Fruit fly (Drosophila melanogaster): ENCODE measurements around the gene Npl4.

Npl4 gene

dm6 chr3R:25638381-25638780 lies 13.9 kb upstream of the Npl4 start:
- TF ChIP-seq D19B (GFP tag; optimal IDR thresholded peaks at IDR 0.05): no peak
- no peak for TF ChIP-seq CG9437 (GFP tag; optimal IDR thresholded peaks at IDR 0.05)
- no peak for TF ChIP-seq CG6254 (GFP tag; optimal IDR thresholded peaks at IDR 0.05)
- no peak for TF ChIP-seq CG2116 (GFP tag; optimal IDR thresholded peaks at IDR 0.05)
- no peak for TF ChIP-seq exex (tag; optimal IDR thresholded peaks at IDR 0.05)
- TF ChIP-seq CG10979 (tag; optimal IDR thresholded peaks at IDR 0.05): no peak
- no peak for TF ChIP-seq sc (optimal IDR thresholded peaks at IDR 0.05)
- no peak for TF ChIP-seq sc (GFP tag; optimal IDR thresholded peaks at IDR 0.05)
- TF ChIP-seq Mrtf (GFP tag; IDR thresholded peaks at IDR 0.05): no peak
- TF ChIP-seq salm (tag; optimal IDR thresholded peaks at IDR 0.05): no peak
- no peak for TF ChIP-seq chinmo (GFP tag; IDR thresholded peaks at IDR 0.05; ENCODE audit: partially characterized antibody)
- no peak for TF ChIP-seq CG7987 (GFP tag; optimal IDR thresholded peaks at IDR 0.05)

dm6 chr3R:25637294-25638174 lies 13.1 kb upstream of the Npl4 start, which contains the start of gene jigr1:
Gene jigr1 (plus strand): TSS chr3R:25637843.
- TF ChIP-seq Sox100B (GFP tag; optimal IDR thresholded peaks at IDR 0.05) (peak; percentile 1), Xrp1 (GFP tag; IDR thresholded peaks at IDR 0.05) (peak; percentile 78), yki (optimal IDR thresholded peaks at IDR 0.05) (no peak), onecut (GFP tag; IDR thresholded peaks at IDR 0.05) (0 out of 2 replicates have a peak, but pooled peaks have one; percentile 17), CG7963 (GFP tag; IDR thresholded peaks at IDR 0.05; ENCODE audit: partially characterized antibody) (no peak), CG18476 (GFP tag; optimal IDR thresholded peaks at IDR 0.05) (peak; percentile 21), CG1603 (tag; optimal IDR thresholded peaks at IDR 0.05) (peak; percentile 50), CG14050 (GFP tag; IDR thresholded peaks at IDR 0.05) (no peak), CG10267 (tag; optimal IDR thresholded peaks at IDR 0.05) (peak; percentile 78), CG2116 (GFP tag; optimal IDR thresholded peaks at IDR 0.05) (peak; percentile 6), twi (tag; optimal IDR thresholded peaks at IDR 0.05) (peak; percentile 33), Fer2 (tag; optimal IDR thresholded peaks at IDR 0.05) (no peak), prd (optimal IDR thresholded peaks at IDR 0.05) (no peak), prd (GFP tag; IDR thresholded peaks at IDR 0.05) (peak; percentile 81; the same call in 2 of the 3 replicates), gsb-n (tag; optimal IDR thresholded peaks at IDR 0.05) (peak; percentile 33), ase (GFP tag; IDR thresholded peaks at IDR 0.05) (no peak), Dll (GFP tag; IDR thresholded peaks at IDR 0.05; ENCODE audit: partially characterized antibody) (no peak), fru (optimal IDR thresholded peaks at IDR 0.05) (no peak), Gug (GFP tag; IDR thresholded peaks at IDR 0.05) (no peak), esg (GFP tag; conservative IDR thresholded peaks at IDR 0.05) (no peak), knrl (GFP tag; IDR thresholded peaks at IDR 0.05; ENCODE audit: partially characterized antibody) (no peak), nmo (GFP tag; optimal IDR thresholded peaks at IDR 0.05) (peak; percentile 53), exex (tag; optimal IDR thresholded peaks at IDR 0.05) (no peak), dati (GFP tag; IDR thresholded peaks at IDR 0.05) (no peak), CG6854 (GFP tag; optimal IDR thresholded peaks at IDR 0.05) (no peak), Max (GFP tag; optimal IDR thresholded peaks at IDR 0.05) (peak; percentile 19), lmd (GFP tag; IDR thresholded peaks at IDR 0.05) (peak; percentile 40; the same call in 1 of the 2 replicates), CG8478 (optimal IDR thresholded peaks at IDR 0.05) (no peak), so (GFP tag; IDR thresholded peaks at IDR 0.05) (0 out of 3 replicates have a peak, but pooled peaks have one; percentile 24), CG43689 (GFP tag; IDR thresholded peaks at IDR 0.05) (no peak), CG7556 (GFP tag; optimal IDR thresholded peaks at IDR 0.05) (peak; percentile 46), CG8359 (GFP tag; optimal IDR thresholded peaks at IDR 0.05; ENCODE audit: borderline replicate concordance) (no peak), Fer1 (GFP tag; optimal IDR thresholded peaks at IDR 0.05) (no peak), CG4328 (GFP tag; optimal IDR thresholded peaks at IDR 0.05) (no peak), cg (GFP tag; optimal IDR thresholded peaks at IDR 0.05) (no peak), CG17385 (GFP tag; optimal IDR thresholded peaks at IDR 0.05) (no peak), CG17802 (tag; optimal IDR thresholded peaks at IDR 0.05) (no peak), CG11085 (GFP tag; IDR thresholded peaks at IDR 0.05) (no peak), ab (GFP tag; optimal IDR thresholded peaks at IDR 0.05) (no peak)
